Fruit fly (Drosophila melanogaster) whole organism, embryonic: Measurements from ENCODE around the gene CG10301.
A peak's percentile ranks its signal among the peaks of the same experiment; 100 is the strongest.

Experiments
- Abd-B ChIP-seq: fragments of 200-800 bp; sonication (Bioruptor generic); optimal IDR thresholded peaks from 2 replicates; lab custom pipeline; 2018; ENCODE audit warnings: missing biosample characterization, mild to moderate bottlenecking, missing genetic modification characterization, moderate library complexity
- Asciz ChIP-seq: fragments of 200-800 bp; sonication (Bioruptor generic); optimal IDR thresholded peaks from 2 replicates; lab custom pipeline; 2017; ENCODE audit warnings: missing biosample characterization, mild to moderate bottlenecking, missing genetic modification characterization, missing genetic modification reagents
- CG10431 ChIP-seq: fragments of 200-800 bp; sonication (Bioruptor generic); optimal IDR thresholded peaks from 3 replicates; lab custom pipeline; 2018; ENCODE audit warnings: missing biosample characterization, mild to moderate bottlenecking, missing genetic modification characterization
- CG11456 ChIP-seq: fragments of 200-800 bp; sonication (Bioruptor generic); IDR thresholded peaks from 3 replicates; pipeline ENCODE4 v1.3.6; 2022; ENCODE audit warnings: missing biosample characterization, missing genetic modification characterization
- CG11504 ChIP-seq: fragments of 200-800 bp; sonication (Bioruptor generic); optimal IDR thresholded peaks from 3 replicates; lab custom pipeline; 2019; ENCODE audit warnings: missing biosample characterization, mild to moderate bottlenecking, missing genetic modification characterization, moderate library complexity
- CG12155 ChIP-seq: fragments of 200-800 bp; sonication (Bioruptor generic); optimal IDR thresholded peaks from 3 replicates; lab custom pipeline; 2016; ENCODE audit warnings: missing biosample characterization, missing genetic modification characterization
- CG12942 ChIP-seq: fragments of 200-800 bp; sonication (Bioruptor generic); optimal IDR thresholded peaks from 3 replicates; lab custom pipeline; 2016; ENCODE audit warnings: missing biosample characterization, missing genetic modification characterization
- CG17802 ChIP-seq: fragments of 200-800 bp; sonication (Bioruptor generic); optimal IDR thresholded peaks from 2 replicates; lab custom pipeline; 2018; ENCODE audit warnings: missing biosample characterization, mild to moderate bottlenecking, missing genetic modification characterization, moderate library complexity
- CG1832 ChIP-seq: fragments of 200-800 bp; sonication (Bioruptor generic); optimal IDR thresholded peaks from 2 replicates; lab custom pipeline; 2017; ENCODE audit warnings: missing biosample characterization, mild to moderate bottlenecking, missing genetic modification characterization, inconsistent platforms
- CG18619 ChIP-seq: fragments of 200-800 bp; sonication (Bioruptor generic); optimal IDR thresholded peaks from 3 replicates; lab custom pipeline; 2017; ENCODE audit warnings: missing biosample characterization, mild to moderate bottlenecking, missing genetic modification characterization
- CG2678 ChIP-seq: fragments of 200-800 bp; sonication (Bioruptor generic); optimal IDR thresholded peaks from 3 replicates; lab custom pipeline; 2019; ENCODE audit warnings: missing biosample characterization, mild to moderate bottlenecking, missing genetic modification characterization, moderate library complexity
- CG34376 ChIP-seq: fragments of 200-800 bp; sonication (Bioruptor generic); optimal IDR thresholded peaks from 2 replicates; lab custom pipeline; 2018; ENCODE audit warnings: missing biosample characterization, mild to moderate bottlenecking, missing genetic modification characterization
- CG4707 ChIP-seq: fragments of 200-800 bp; sonication (Bioruptor generic); optimal IDR thresholded peaks from 2 replicates; lab custom pipeline; 2018; ENCODE audit warnings: missing biosample characterization, mild to moderate bottlenecking, missing genetic modification characterization, moderate library complexity
- CG7839 ChIP-seq: fragments of 200-800 bp; sonication (Bioruptor generic); optimal IDR thresholded peaks from 3 replicates; lab custom pipeline; 2018; ENCODE audit warnings: missing biosample characterization, mild to moderate bottlenecking, missing genetic modification characterization, moderate library complexity
- CG8089 ChIP-seq: fragments of 200-800 bp; sonication (Bioruptor generic); optimal IDR thresholded peaks from 3 replicates; lab custom pipeline; 2016; ENCODE audit warnings: missing biosample characterization, missing genetic modification characterization
- CG9609 ChIP-seq: fragments of 200-800 bp; sonication (Bioruptor generic); optimal IDR thresholded peaks from 3 replicates; lab custom pipeline; 2016; ENCODE audit warnings: missing biosample characterization, missing genetic modification characterization
- CrebB ChIP-seq: fragments of 200-800 bp; sonication (Bioruptor generic); optimal IDR thresholded peaks from 3 replicates; lab custom pipeline; 2018; ENCODE audit warnings: missing biosample characterization, mild to moderate bottlenecking, missing genetic modification characterization
- D19A ChIP-seq: fragments of 200-800 bp; optimal IDR thresholded peaks from 3 replicates; lab custom pipeline; 2019; ENCODE audit warnings: missing biosample characterization, mild to moderate bottlenecking, missing genetic modification characterization, moderate library complexity
- E2f1 ChIP-seq: fragments of 200-800 bp; sonication (Bioruptor generic); IDR thresholded peaks from 2 replicates; pipeline ENCODE4 v1.3.6; 2022; ENCODE audit warnings: missing biosample characterization, missing genetic modification characterization
- E2f2 ChIP-seq: fragments of 200-800 bp; sonication (Bioruptor generic); IDR thresholded peaks from 2 replicates; pipeline ENCODE4 v1.3.6; 2022; ENCODE audit warnings: missing biosample characterization, missing genetic modification characterization
- HHEX ChIP-seq: fragments of 200-800 bp; sonication (Bioruptor generic); optimal IDR thresholded peaks from 3 replicates; lab custom pipeline; 2017; ENCODE audit warnings: missing biosample characterization, mild to moderate bottlenecking, missing genetic modification characterization, missing genetic modification reagents
- Hey ChIP-seq: fragments of 200-800 bp; sonication (Bioruptor generic); optimal IDR thresholded peaks from 3 replicates; lab custom pipeline; 2018; ENCODE audit warnings: missing biosample characterization, mild to moderate bottlenecking, missing genetic modification characterization
- Hr39 ChIP-seq: fragments of >200 bp; optimal IDR thresholded peaks from 2 replicates; lab custom pipeline; 2017
- Jarid2 ChIP-seq: fragments of 200-800 bp; sonication (Bioruptor generic); optimal IDR thresholded peaks from 3 replicates; lab custom pipeline; 2017; ENCODE audit warnings: mild to moderate bottlenecking, missing biosample characterization, missing genetic modification reagents, missing genetic modification characterization
- NK7.1 ChIP-seq: fragments of 200-800 bp; sonication (Bioruptor generic); optimal IDR thresholded peaks from 3 replicates; lab custom pipeline; 2016; ENCODE audit warnings: missing biosample characterization, missing genetic modification characterization
- Nf-YB ChIP-seq: fragments of 200-800 bp; sonication (Bioruptor generic); optimal IDR thresholded peaks from 3 replicates; lab custom pipeline; 2019; ENCODE audit warnings: missing biosample characterization, mild to moderate bottlenecking, missing genetic modification characterization, moderate library complexity
- NfI ChIP-seq: fragments of 200-800 bp; sonication (Bioruptor generic); optimal IDR thresholded peaks from 3 replicates; lab custom pipeline; 2018; ENCODE audit warnings: missing biosample characterization, mild to moderate bottlenecking, missing genetic modification characterization, moderate library complexity
- Rx ChIP-seq: fragments of 200-800 bp; sonication (Bioruptor generic); IDR thresholded peaks from 2 replicates; pipeline ENCODE4 v1.3.6; 2022; ENCODE audit warnings: missing biosample characterization, missing genetic modification characterization
- Side ChIP-seq: fragments of 200-800 bp; sonication (Bioruptor generic); optimal IDR thresholded peaks from 2 replicates; lab custom pipeline; 2016; ENCODE audit warnings: missing biosample characterization, missing genetic modification characterization
- Six4 ChIP-seq: fragments of 200-800 bp; sonication (Bioruptor generic); optimal IDR thresholded peaks from 2 replicates; lab custom pipeline; 2016; ENCODE audit warnings: missing biosample characterization, missing genetic modification characterization
- Spps ChIP-seq: fragments of 200-800 bp; sonication (Bioruptor generic); optimal IDR thresholded peaks from 2 replicates; lab custom pipeline; 2018; ENCODE audit warnings: missing biosample characterization, mild to moderate bottlenecking, missing genetic modification characterization
- Sry-β ChIP-seq: fragments of 200-800 bp; sonication (Bioruptor generic); optimal IDR thresholded peaks from 2 replicates; lab custom pipeline; 2018; ENCODE audit warnings: missing biosample characterization, mild to moderate bottlenecking, missing genetic modification characterization, moderate library complexity
- ac ChIP-seq: fragments of 200-800 bp; sonication (Bioruptor generic); optimal IDR thresholded peaks from 3 replicates; lab custom pipeline; 2017; ENCODE audit warnings: missing biosample characterization, mild to moderate bottlenecking, missing genetic modification characterization
- bab2 ChIP-seq: fragments of 200-800 bp; sonication (Bioruptor generic); optimal IDR thresholded peaks from 2 replicates; lab custom pipeline; 2016; ENCODE audit warnings: missing biosample characterization, missing genetic modification characterization
- bcd ChIP-seq: fragments of 200-800 bp; sonication (Bioruptor generic); optimal IDR thresholded peaks from 2 replicates; lab custom pipeline; 2017; ENCODE audit warnings: missing biosample characterization, mild to moderate bottlenecking, missing genetic modification characterization
- bsh ChIP-seq, 2 experiments: fragments of 200-800 bp; sonication (Bioruptor generic); optimal IDR thresholded peaks; 2 replicates each; lab custom pipeline; 2017 to 2018; ENCODE audit warnings: mild to moderate bottlenecking in 2 of 2, missing biosample characterization in 2 of 2, missing genetic modification characterization in 2 of 2, moderate library complexity in 1 of 2
- btn ChIP-seq: fragments of 200-800 bp; sonication (Bioruptor generic); optimal IDR thresholded peaks from 2 replicates; lab custom pipeline; 2016; ENCODE audit warnings: missing biosample characterization, missing genetic modification characterization
- dysf ChIP-seq: fragments of 200-800 bp; sonication (Bioruptor generic); IDR thresholded peaks from 3 replicates; pipeline ENCODE4 v1.3.6; 2022; ENCODE audit warnings: missing biosample characterization, missing genetic modification characterization
- esg ChIP-seq: fragments of 200-800 bp; sonication (Bioruptor generic); conservative IDR thresholded peaks from 2 replicates; pipeline ENCODE4 v1.3.6; 2022; ENCODE audit warnings: missing biosample characterization, missing genetic modification characterization
- exex ChIP-seq: fragments of 200-800 bp; sonication (Bioruptor generic); optimal IDR thresholded peaks from 4 replicates; lab custom pipeline; 2018; ENCODE audit warnings: missing biosample characterization, mild to moderate bottlenecking, missing genetic modification characterization, moderate library complexity
- fd3F ChIP-seq: fragments of 200-800 bp; sonication (Bioruptor generic); optimal IDR thresholded peaks from 2 replicates; lab custom pipeline; 2018; ENCODE audit warnings: missing biosample characterization, mild to moderate bottlenecking, missing genetic modification characterization, moderate library complexity
- insv ChIP-seq, 2 experiments: fragments of 200-800 bp; sonication (Bioruptor generic); optimal IDR thresholded peaks; 3 replicates each; lab custom pipeline; 2016 to 2018; ENCODE audit warnings: missing biosample characterization in 2 of 2, missing genetic modification characterization in 2 of 2
- lab ChIP-seq: fragments of 200-800 bp; sonication (Bioruptor generic); optimal IDR thresholded peaks from 3 replicates; lab custom pipeline; 2017; ENCODE audit warnings: missing biosample characterization, missing genetic modification characterization, mild to moderate bottlenecking, moderate library complexity, missing genetic modification reagents
- nmo ChIP-seq: fragments of 200-800 bp; sonication (Bioruptor generic); optimal IDR thresholded peaks from 2 replicates; lab custom pipeline; 2018; ENCODE audit warnings: missing biosample characterization, mild to moderate bottlenecking, missing genetic modification characterization, moderate library complexity
- phol ChIP-seq: fragments of 200-800 bp; sonication (Bioruptor generic); optimal IDR thresholded peaks from 3 replicates; lab custom pipeline; 2018; ENCODE audit warnings: missing biosample characterization, mild to moderate bottlenecking, missing genetic modification characterization, moderate library complexity
- slp2 ChIP-seq: fragments of 200-800 bp; sonication (Bioruptor generic); optimal IDR thresholded peaks from 2 replicates; lab custom pipeline; 2016; ENCODE audit warnings: missing biosample characterization, missing genetic modification characterization
- tio ChIP-seq: fragments of 200-800 bp; sonication (Bioruptor generic); optimal IDR thresholded peaks from 2 replicates; lab custom pipeline; 2017; ENCODE audit warnings: missing biosample characterization, missing genetic modification characterization, inconsistent platforms
- tll ChIP-seq, 2 experiments: fragments of 200-800 bp in 1 of 2; fragments of >200 bp in 1 of 2; sonication (Bioruptor generic) in 1 of 2; optimal IDR thresholded peaks; 2 replicates each; lab custom pipeline; 2017 to 2019; ENCODE audit warnings: missing biosample characterization in 2 of 2, missing genetic modification characterization in 2 of 2, mild to moderate bottlenecking in 1 of 2, moderate library complexity in 1 of 2
- toy ChIP-seq: fragments of 200-800 bp; sonication (Bioruptor generic); IDR thresholded peaks from 2 replicates; pipeline ENCODE4 v1.3.6; 2022; ENCODE audit warnings: missing biosample characterization, missing genetic modification characterization
- tx ChIP-seq: fragments of 200-800 bp; sonication (Bioruptor generic); optimal IDR thresholded peaks from 2 replicates; lab custom pipeline; 2016; ENCODE audit warnings: missing biosample characterization, missing genetic modification characterization
- zen2 ChIP-seq: fragments of 200-800 bp; sonication (Bioruptor generic); IDR thresholded peaks from 3 replicates; pipeline ENCODE4 v1.3.6; 2022; ENCODE audit warnings: missing biosample characterization, missing genetic modification characterization; ENCODE audit not compliant: partially characterized antibody

CG10301 gene

DNA sequence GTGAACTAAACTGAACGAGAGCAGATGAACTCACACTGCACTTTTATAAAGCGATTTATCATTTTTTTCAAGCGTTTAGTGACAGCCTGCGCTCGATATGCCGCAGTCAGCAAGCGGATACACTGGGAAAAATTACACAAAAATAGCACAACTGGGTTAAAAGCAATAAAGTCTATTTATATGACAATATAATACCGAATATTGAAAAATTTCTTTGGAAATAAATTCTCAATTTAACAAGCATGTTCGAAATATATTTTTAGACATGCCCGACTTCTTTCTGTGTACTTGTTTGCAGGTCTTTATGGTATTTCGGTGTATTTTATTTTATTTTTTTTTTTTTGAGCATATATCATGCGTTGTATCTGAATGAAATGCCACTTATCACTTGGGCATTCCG, 3.9 kb downstream of the CG10301 start (continued):
- TF ChIP-seq phol: peak; percentile 76
- TF ChIP-seq D19A (tag; lab: Kevin White, UChicago): peak; percentile 59
- TF ChIP-seq Abd-B: peak; percentile 70
- TF ChIP-seq slp2 (GFP tag; lab: Kevin White, UChicago): peak; percentile 44
- peak; percentile 78 for TF ChIP-seq nmo
- TF ChIP-seq Jarid2 (GFP tag; lab: Kevin White, UChicago): no peak
- no peak for TF ChIP-seq CG1832
- TF ChIP-seq E2f1 (GFP tag; lab: Robert Waterston, UW): peak; percentile 50
- no peak for TF ChIP-seq CrebB (tag; lab: Kevin White, UChicago)
- no peak for TF ChIP-seq Nf-YB (GFP tag; lab: Kevin White, UChicago)
- TF ChIP-seq CG2678 (tag; lab: Kevin White, UChicago): peak; percentile 50
- TF ChIP-seq ac (GFP tag; lab: Kevin White, UChicago): peak; percentile 58
- TF ChIP-seq NfI (GFP tag; lab: Kevin White, UChicago): peak; percentile 45
- TF ChIP-seq Sry-β (GFP tag; lab: Kevin White, UChicago): no peak
- TF ChIP-seq CG9609 (GFP tag; lab: Kevin White, UChicago): peak; percentile 31
- no peak for TF ChIP-seq CG11456 (GFP tag; lab: Robert Waterston, UW)
- peak; percentile 56 for TF ChIP-seq esg (GFP tag; lab: Robert Waterston, UW)
- no peak for TF ChIP-seq NK7.1 (GFP tag; lab: Kevin White, UChicago)
- TF ChIP-seq Rx (GFP tag; lab: Robert Waterston, UW): 0 out of 2 replicates have a peak, but pooled peaks have one; percentile 13
- TF ChIP-seq HHEX (GFP tag; lab: Kevin White, UChicago): peak; percentile 43
- peak; percentile 59; the same call in 1 of the 3 replicates for TF ChIP-seq dysf (GFP tag; lab: Robert Waterston, UW)
- peak; percentile 29 for TF ChIP-seq Asciz (GFP tag; lab: Kevin White, UChicago)
- no peak for TF ChIP-seq toy
- TF ChIP-seq CG18619 (GFP tag; lab: Kevin White, UChicago): peak; percentile 41
- peak in 1 of 2 experiments; percentile 82 for TF ChIP-seq bsh (GFP tag; optimal IDR thresholded peaks at IDR 0.05; lab: Kevin White, UChicago)
- peak; percentile 40 for TF ChIP-seq fd3F (GFP tag; lab: Kevin White, UChicago)

DNA sequence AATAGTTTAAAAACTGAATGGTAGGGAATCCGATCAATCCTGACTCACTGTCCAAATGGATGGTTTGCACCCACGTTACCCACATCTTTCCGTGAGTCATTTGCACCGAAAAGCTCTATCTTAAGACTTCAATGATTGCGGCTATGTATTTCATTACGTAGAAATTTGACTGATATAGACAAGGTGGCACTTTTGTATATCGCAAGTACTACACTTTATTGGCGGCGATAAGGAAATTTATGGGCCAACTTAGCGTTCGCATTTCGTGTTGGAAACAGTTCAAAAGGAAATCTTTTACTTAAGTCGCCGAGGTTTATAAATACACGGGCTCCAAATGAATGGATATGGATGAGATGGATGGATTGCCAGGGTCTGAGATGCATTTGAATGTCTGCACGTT, 4.9 kb downstream of the CG10301 start:
- TF ChIP-seq CG4707 (GFP tag; lab: Kevin White, UChicago): no peak
- TF ChIP-seq zen2 (GFP tag; lab: Robert Waterston, UW): no peak
- no peak for TF ChIP-seq CG12155
- no peak for TF ChIP-seq bcd (GFP tag; lab: Kevin White, UChicago)
- no peak for TF ChIP-seq tll (GFP tag; optimal IDR thresholded peaks at IDR 0.05; lab: Kevin White, UChicago)
- no peak for TF ChIP-seq insv (GFP tag; optimal IDR thresholded peaks at IDR 0.05; lab: Kevin White, UChicago)
- TF ChIP-seq tio: no peak
- TF ChIP-seq Hey (tag; lab: Kevin White, UChicago): no peak
- TF ChIP-seq exex (tag; lab: Kevin White, UChicago): peak; percentile 77
- TF ChIP-seq bab2 (GFP tag; lab: Kevin White, UChicago): no peak
- TF ChIP-seq Hr39 (lab: Kevin White, UChicago): no peak
- no peak for TF ChIP-seq CG8089 (GFP tag; lab: Kevin White, UChicago)
- TF ChIP-seq CG17802 (tag; lab: Kevin White, UChicago): no peak
- TF ChIP-seq lab (GFP tag; lab: Kevin White, UChicago): peak; percentile 28
- TF ChIP-seq btn (GFP tag; lab: Kevin White, UChicago): no peak
- no peak for TF ChIP-seq Spps (tag; lab: Kevin White, UChicago)
- no peak for TF ChIP-seq CG11504 (tag; lab: Kevin White, UChicago)
- no peak for TF ChIP-seq Six4 (GFP tag; lab: Kevin White, UChicago)
- TF ChIP-seq CG12942 (GFP tag; lab: Kevin White, UChicago): no peak
- TF ChIP-seq CG7839 (tag; lab: Kevin White, UChicago): no peak
- no peak for TF ChIP-seq CG10431 (GFP tag; lab: Kevin White, UChicago)
- no peak for TF ChIP-seq tx (GFP tag; lab: Kevin White, UChicago)
- TF ChIP-seq E2f2 (GFP tag; lab: Robert Waterston, UW): no peak
- TF ChIP-seq Side (GFP tag; lab: Kevin White, UChicago): no peak
- peak; percentile 50 for TF ChIP-seq CG34376 (GFP tag; lab: Kevin White, UChicago)
